Worm (Caenorhabditis elegans) whole organism, L4 larva: ENCODE measurements around the gene K08H2.4.

ENCODE experiments used
- D1046.2 ChIP-seq: fragments of 200-800 bp; sonication (Bioruptor generic); IDR thresholded peaks from 2 replicates; pipeline ENCODE4 v1.3.6; 2022; ENCODE audit warnings: missing genetic modification characterization, missing compliant biosample characterization
- F10B5.3 ChIP-seq: sonication (generic microtip); optimal IDR thresholded peaks from 2 replicates; lab custom pipeline; 2016; ENCODE audit warnings: mild to moderate bottlenecking, missing genetic modification characterization, missing compliant biosample characterization
- F37D6.2 ChIP-seq: sonication (generic microtip); optimal IDR thresholded peaks from 2 replicates; lab custom pipeline; 2016; ENCODE audit warnings: mild to moderate bottlenecking, missing genetic modification characterization, missing compliant biosample characterization
- Y48G9A.11 ChIP-seq: fragments of 200-800 bp; sonication (Bioruptor generic); IDR thresholded peaks from 2 replicates; pipeline ENCODE4 v1.3.6; 2022; ENCODE audit warnings: missing genetic modification reagents, missing genetic modification characterization, missing compliant biosample characterization
- ZK337.2 ChIP-seq: fragments of 200-800 bp; sonication (Bioruptor generic); IDR thresholded peaks from 2 replicates; pipeline ENCODE4 v1.3.6; 2022; ENCODE audit warnings: missing genetic modification reagents, missing genetic modification characterization, missing compliant biosample characterization
- aha-1 ChIP-seq: fragments of 150-350 bp; peaks from one replicate; lab custom pipeline; 2014; ENCODE audit warnings: missing biosample characterization, missing genetic modification characterization
- ceh-20 ChIP-seq: fragments of 200-800 bp; sonication (Bioruptor generic); IDR thresholded peaks from 2 replicates; pipeline ENCODE4 v1.3.6; 2022; ENCODE audit warnings: missing genetic modification reagents, missing genetic modification characterization, missing compliant biosample characterization
- ceh-28 ChIP-seq: fragments of 150-350 bp; optimal IDR thresholded peaks from 2 replicates; lab custom pipeline; 2014; ENCODE audit warnings: missing biosample characterization, missing genetic modification reagents, missing genetic modification characterization
- ceh-62 ChIP-seq: sonication (generic microtip); optimal IDR thresholded peaks from 2 replicates; lab custom pipeline; 2017; ENCODE audit warnings: missing biosample characterization, missing genetic modification characterization
- ceh-82 ChIP-seq: sonication (generic microtip); optimal IDR thresholded peaks from 2 replicates; lab custom pipeline; 2017; ENCODE audit warnings: missing biosample characterization, missing genetic modification characterization
- duxl-1 ChIP-seq: sonication (generic microtip); optimal IDR thresholded peaks from 2 replicates; lab custom pipeline; 2016; ENCODE audit warnings: mild to moderate bottlenecking, missing genetic modification characterization, moderate library complexity, missing compliant biosample characterization; ENCODE audit not compliant: poor library complexity
- dve-1 ChIP-seq: sonication (generic microtip); optimal IDR thresholded peaks from 2 replicates; lab custom pipeline; 2017; ENCODE audit warnings: antibody characterized with exemption, mild to moderate bottlenecking, missing genetic modification characterization, missing compliant biosample characterization; ENCODE audit not compliant: insufficient read depth
- egl-27 ChIP-seq: sonication (generic microtip); optimal IDR thresholded peaks from 3 replicates; lab custom pipeline; 2017; ENCODE audit warnings: missing biosample characterization, missing genetic modification reagents, missing genetic modification characterization
- fkh-10 ChIP-seq: fragments of 150-350 bp; optimal IDR thresholded peaks from 2 replicates; lab custom pipeline; 2014; ENCODE audit warnings: missing biosample characterization, missing genetic modification reagents, missing genetic modification characterization
- fos-1 ChIP-seq: fragments of 150-350 bp; optimal IDR thresholded peaks from 2 replicates; lab custom pipeline; 2014; ENCODE audit warnings: missing biosample characterization, missing genetic modification characterization
- hif-1 ChIP-seq, 2 experiments: sonication (generic microtip); optimal IDR thresholded peaks; 2 replicates each; lab custom pipeline; 2016 to 2017; ENCODE audit warnings: missing compliant biosample characterization in 2 of 2, missing genetic modification characterization in 2 of 2, missing genetic modification reagents in 2 of 2, missing genotype in 2 of 2, mild to moderate bottlenecking in 1 of 2
- hlh-11 ChIP-seq: fragments of 200-800 bp; sonication (Bioruptor generic); optimal IDR thresholded peaks from 2 replicates; lab custom pipeline; 2018; ENCODE audit warnings: mild to moderate bottlenecking, missing genetic modification characterization, missing compliant biosample characterization
- hmg-1.1 ChIP-seq: fragments of 200-800 bp; sonication (Bioruptor generic); IDR thresholded peaks from 2 replicates; pipeline ENCODE4 v1.3.6; 2022; ENCODE audit warnings: missing genetic modification reagents, missing genetic modification characterization, missing compliant biosample characterization
- lin-13 ChIP-seq: fragments of 150-350 bp; optimal IDR thresholded peaks from 2 replicates; lab custom pipeline; 2014; ENCODE audit warnings: missing biosample characterization, missing genetic modification reagents, missing genetic modification characterization
- lin-39 ChIP-seq: fragments of 150-350 bp; optimal IDR thresholded peaks from 2 replicates; lab custom pipeline; 2014; ENCODE audit warnings: missing biosample characterization, missing genetic modification reagents, missing genetic modification characterization
- lir-3 ChIP-seq: sonication (generic microtip); optimal IDR thresholded peaks from 2 replicates; lab custom pipeline; 2016; ENCODE audit warnings: mild to moderate bottlenecking, missing genetic modification characterization, missing compliant biosample characterization
- lsy-2 ChIP-seq, 2 experiments: fragments of 150-350 bp in 1 of 2; sonication (generic microtip) in 1 of 2; optimal IDR thresholded peaks; 2 replicates each; lab custom pipeline; 2014 to 2017; ENCODE audit warnings: missing biosample characterization in 2 of 2, missing genetic modification characterization in 2 of 2
- mdl-1 ChIP-seq, 2 experiments: fragments of 150-350 bp in 1 of 2; sonication (generic microtip) in 1 of 2; optimal IDR thresholded peaks; 2 replicates each; lab custom pipeline; 2014 to 2017; ENCODE audit warnings: missing biosample characterization in 2 of 2, missing genetic modification characterization in 2 of 2
- mxl-3 ChIP-seq: fragments of 200-800 bp; sonication (Bioruptor generic); optimal IDR thresholded peaks from 2 replicates; lab custom pipeline; 2018; ENCODE audit warnings: mild to moderate bottlenecking, missing genetic modification characterization, missing compliant biosample characterization
- nhr-11 ChIP-seq: fragments of 150-350 bp; optimal IDR thresholded peaks from 2 replicates; lab custom pipeline; 2014; ENCODE audit warnings: missing biosample characterization, missing genetic modification characterization
- nhr-25 ChIP-seq: sonication (generic microtip); optimal IDR thresholded peaks from 2 replicates; lab custom pipeline; 2017; ENCODE audit warnings: missing genetic modification characterization, mild to moderate bottlenecking, missing compliant biosample characterization, antibody characterized with exemption, moderate library complexity, borderline replicate concordance; ENCODE audit not compliant: insufficient read depth
- nhr-28 ChIP-seq: fragments of 150-350 bp; optimal IDR thresholded peaks from 2 replicates; lab custom pipeline; 2014; ENCODE audit warnings: missing biosample characterization, missing genetic modification characterization
- nhr-6 ChIP-seq: fragments of 150-350 bp; optimal IDR thresholded peaks from 2 replicates; lab custom pipeline; 2014; ENCODE audit warnings: missing biosample characterization, missing genetic modification characterization
- nhr-76 ChIP-seq: fragments of 150-350 bp; optimal IDR thresholded peaks from 2 replicates; lab custom pipeline; 2014; ENCODE audit warnings: missing biosample characterization, missing genetic modification characterization
- pha-4 ChIP-seq, 2 experiments: fragments of 150-350 bp in 1 of 2; fragments of 200-800 bp in 1 of 2; sonication (Bioruptor generic) in 1 of 2; IDR thresholded peaks in 1 of 2; optimal IDR thresholded peaks in 1 of 2; 2 replicates each; pipeline versions ENCODE4 v1.3.6 to Lab custom; 2014 to 2022; ENCODE audit warnings: missing genetic modification characterization in 2 of 2, missing genetic modification reagents in 2 of 2, missing biosample characterization in 1 of 2, missing compliant biosample characterization in 1 of 2
- php-3 ChIP-seq: fragments of 200-800 bp; sonication (Bioruptor generic); IDR thresholded peaks from 2 replicates; pipeline ENCODE4 v1.3.6; 2022; ENCODE audit warnings: missing genetic modification reagents, missing genetic modification characterization, missing compliant biosample characterization
- spr-3 ChIP-seq: fragments of 200-800 bp; sonication (Bioruptor generic); optimal IDR thresholded peaks from 2 replicates; lab custom pipeline; 2018; ENCODE audit warnings: mild to moderate bottlenecking, missing genetic modification characterization, missing compliant biosample characterization
- zag-1 ChIP-seq: fragments of 150-350 bp; optimal IDR thresholded peaks from 2 replicates; lab custom pipeline; 2014; ENCODE audit warnings: missing biosample characterization, missing genetic modification characterization

K08H2.4 gene

DNA sequence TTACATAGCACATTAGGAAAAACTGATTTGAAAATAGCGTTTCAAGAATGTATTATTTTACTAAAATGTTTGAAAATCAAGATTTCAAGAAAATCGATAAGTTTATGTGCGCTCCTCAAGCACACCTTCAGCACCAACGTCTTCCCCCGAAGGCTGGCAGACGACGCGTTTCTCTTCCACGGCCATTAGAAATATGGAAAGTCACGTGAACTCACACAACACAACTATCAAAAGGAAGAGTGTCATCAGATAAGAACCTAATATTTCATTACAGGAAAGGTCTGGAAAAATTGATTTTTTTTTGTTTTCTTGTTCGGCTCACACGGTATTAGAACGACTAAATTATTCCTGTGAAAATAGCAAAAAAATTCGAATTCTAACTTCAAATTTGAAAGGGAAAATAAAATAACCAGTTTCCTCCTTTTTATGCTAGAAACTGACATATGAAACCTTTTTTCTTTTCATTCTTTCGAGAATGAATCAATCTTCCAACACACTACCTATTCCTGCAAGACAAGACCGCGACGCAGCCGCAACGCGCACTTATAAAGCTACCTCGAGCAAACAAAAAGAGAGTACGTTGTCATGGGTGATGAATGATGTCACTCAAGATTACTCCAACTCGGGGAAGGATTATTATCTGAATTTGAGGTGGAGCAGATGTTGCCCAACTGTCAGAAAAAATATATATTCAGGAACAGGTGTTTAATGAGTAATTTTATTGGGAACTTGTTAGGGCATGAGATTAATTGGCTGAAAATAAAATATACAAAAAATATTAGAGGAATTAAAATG lies 13.0 kb upstream of the K08H2.4 start (continued):
- TF ChIP-seq lsy-2 (tag; optimal IDR thresholded peaks at IDR 0.05; lab: Kevin White, UChicago) (peak in 1 of 2 experiments; percentile 36), php-3 (GFP tag; lab: Robert Waterston, UW) (0 out of 2 replicates have a peak, but pooled peaks have one; percentile 33), nhr-11 (peak; percentile 26), ZK337.2 (no peak), lir-3 (tag; lab: Kevin White, UChicago) (no peak), mxl-3 (GFP tag; lab: Kevin White, UChicago) (peak; percentile 34), nhr-6 (peak; percentile 40), hmg-1.1 (peak; percentile 17; the same call in 1 of the 2 replicates)

ce11 chrX:13226614-13227096 lies 11.6 kb upstream of the K08H2.4 start, which contains the start of gene skr-21:
TSS of gene skr-21 (minus strand) at chrX:13226664.
- no peak for TF ChIP-seq D1046.2
- TF ChIP-seq duxl-1 (tag; lab: Kevin White, UChicago), result no peak
- TF ChIP-seq nhr-76 (tag; lab: Kevin White, UChicago), result no peak
- TF ChIP-seq zag-1 (tag; lab: Kevin White, UChicago), result no peak
- TF ChIP-seq dve-1 (tag; lab: Kevin White, UChicago), result peak; percentile 5
- TF ChIP-seq ceh-28 (tag; lab: Kevin White, UChicago), result peak; percentile 64
- TF ChIP-seq egl-27, result no peak
- no peak for TF ChIP-seq fos-1 (tag; lab: Kevin White, UChicago)
- TF ChIP-seq ceh-20, result no peak
- no peak for TF ChIP-seq hif-1 (tag; optimal IDR thresholded peaks at IDR 0.05; lab: Kevin White, UChicago)
- no peak for TF ChIP-seq Y48G9A.11
- TF ChIP-seq fkh-10 (GFP tag; lab: Kevin White, UChicago), result no peak
- no peak for TF ChIP-seq nhr-25 (tag; lab: Kevin White, UChicago)
- no peak for TF ChIP-seq pha-4 (GFP tag; IDR thresholded peaks at IDR 0.05; lab: Robert Waterston, UW)
- no peak for TF ChIP-seq pha-4 (tag; optimal IDR thresholded peaks at IDR 0.05; lab: Kevin White, UChicago)
- TF ChIP-seq nhr-6, result peak; percentile 32

DNA sequence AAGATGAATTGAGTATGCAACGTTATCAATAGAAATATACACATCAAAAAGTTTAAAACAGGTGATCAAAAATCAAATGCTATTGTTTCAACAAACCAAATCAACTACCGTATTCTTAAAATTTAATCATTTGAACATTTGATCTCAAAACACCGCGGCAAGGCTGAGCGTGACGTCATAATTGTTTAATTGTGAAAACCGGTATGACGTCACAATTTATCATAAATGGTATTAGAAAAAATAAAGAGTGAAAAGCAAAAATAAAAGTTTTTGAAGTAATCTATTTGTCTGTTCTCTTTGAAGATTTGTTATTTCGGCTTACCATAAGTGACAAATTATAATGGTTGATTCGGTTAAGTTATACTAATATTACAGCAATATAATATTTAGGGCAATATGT lies 10.5 kb upstream of the K08H2.4 start:
- TF ChIP-seq nhr-28, result no peak
- TF ChIP-seq spr-3, result no peak
- no peak for TF ChIP-seq ceh-82 (tag; lab: Kevin White, UChicago)
- no peak for TF ChIP-seq F10B5.3

- TF ChIP-seq F37D6.2, result no peak
- TF ChIP-seq aha-1, result peak; percentile 45
- TF ChIP-seq mdl-1 (tag; optimal IDR thresholded peaks at IDR 0.05; lab: Kevin White, UChicago), result no peak
- TF ChIP-seq lin-13 (GFP tag; lab: Kevin White, UChicago), result no peak
- no peak for TF ChIP-seq hlh-11
- TF ChIP-seq nhr-76 (tag; lab: Kevin White, UChicago), result no peak
- no peak for TF ChIP-seq ceh-62
- no peak for TF ChIP-seq lin-39 (tag; lab: Kevin White, UChicago)
These were observed 6.0 kb upstream of the K08H2.4 start, which contains the start of gene bgnt-1.5 for ce11 chrX:13232259-13232658. TSS of gene bgnt-1.5 (minus strand) at chrX:13232359.

ce11 chrX:13234879-13235278 lies 3.4 kb upstream of the K08H2.4 start, which contains the start of gene K08H2.2:
TSS of gene K08H2.2 (minus strand) at chrX:13234979.
- peak; percentile 1 for TF ChIP-seq aha-1
- no peak for TF ChIP-seq php-3 (GFP tag; lab: Robert Waterston, UW)
